Worm (Caenorhabditis elegans) whole organism, mixed stage, embryonic: ENCODE results near the gene srx-113.

Experiments used
- M03D4.4 ChIP-seq: sonication (generic microtip); optimal IDR thresholded peaks from 2 replicates; lab custom pipeline; 2017; ENCODE audit warnings: mild to moderate bottlenecking, missing genetic modification characterization, missing compliant biosample characterization
- ceh-43 ChIP-seq: fragments of 200-800 bp; sonication (Bioruptor generic); optimal IDR thresholded peaks from 2 replicates; lab custom pipeline; 2018; ENCODE audit warnings: mild to moderate bottlenecking, missing genetic modification characterization, moderate library complexity, missing compliant biosample characterization
- elt-3 ChIP-seq: fragments of 150-350 bp; optimal IDR thresholded peaks from 2 replicates; lab custom pipeline; 2014; ENCODE audit warnings: missing biosample characterization, missing genetic modification characterization
- lin-13 ChIP-seq: fragments of 150-350 bp; optimal IDR thresholded peaks from 2 replicates; lab custom pipeline; 2014; ENCODE audit warnings: missing biosample characterization, missing genetic modification characterization
- mab-5 ChIP-seq: fragments of 150-350 bp; optimal IDR thresholded peaks from 2 replicates; lab custom pipeline; 2014; ENCODE audit warnings: missing biosample characterization, missing genetic modification characterization
- mep-1 ChIP-seq: fragments of 150-350 bp; optimal IDR thresholded peaks from 2 replicates; lab custom pipeline; 2017; ENCODE audit warnings: missing biosample characterization, missing genetic modification reagents, missing genetic modification characterization, inconsistent platforms
- nhr-12 ChIP-seq: fragments of 150-350 bp; optimal IDR thresholded peaks from 2 replicates; lab custom pipeline; 2014; ENCODE audit warnings: missing biosample characterization, missing genetic modification characterization
- nhr-28 ChIP-seq: fragments of 150-350 bp; optimal IDR thresholded peaks from 2 replicates; lab custom pipeline; 2014; ENCODE audit warnings: missing biosample characterization, missing genetic modification characterization
- nhr-76 ChIP-seq: sonication (generic microtip); optimal IDR thresholded peaks from 2 replicates; lab custom pipeline; 2017; ENCODE audit warnings: missing biosample characterization, missing genetic modification characterization
- snpc-4 ChIP-seq: fragments of 150-350 bp; optimal IDR thresholded peaks from 2 replicates; lab custom pipeline; 2014; ENCODE audit warnings: missing biosample characterization, missing genetic modification characterization
- unc-39 ChIP-seq: fragments of 150-350 bp; optimal IDR thresholded peaks from 2 replicates; lab custom pipeline; 2014; ENCODE audit warnings: missing biosample characterization, missing genetic modification characterization

- TF ChIP-seq snpc-4 (tag; lab: Kevin White, UChicago) (no peak), nhr-28 (tag; lab: Kevin White, UChicago) (no peak), mep-1 (tag; lab: Kevin White, UChicago) (no peak), nhr-76 (tag; lab: Kevin White, UChicago) (no peak), mab-5 (no peak), nhr-12 (no peak), elt-3 (tag; lab: Kevin White, UChicago) (no peak), unc-39 (tag; lab: Kevin White, UChicago) (no peak), ceh-43 (GFP tag; lab: Kevin White, UChicago) (no peak), M03D4.4 (tag; lab: Kevin White, UChicago) (no peak), lin-13 (no peak)
These were observed 47.2 kb downstream of the srx-113 start for ce11 chrV:12584771-12585170.
